Worm (Caenorhabditis elegans): ENCODE results near the gene srbc-54.

DNA sequence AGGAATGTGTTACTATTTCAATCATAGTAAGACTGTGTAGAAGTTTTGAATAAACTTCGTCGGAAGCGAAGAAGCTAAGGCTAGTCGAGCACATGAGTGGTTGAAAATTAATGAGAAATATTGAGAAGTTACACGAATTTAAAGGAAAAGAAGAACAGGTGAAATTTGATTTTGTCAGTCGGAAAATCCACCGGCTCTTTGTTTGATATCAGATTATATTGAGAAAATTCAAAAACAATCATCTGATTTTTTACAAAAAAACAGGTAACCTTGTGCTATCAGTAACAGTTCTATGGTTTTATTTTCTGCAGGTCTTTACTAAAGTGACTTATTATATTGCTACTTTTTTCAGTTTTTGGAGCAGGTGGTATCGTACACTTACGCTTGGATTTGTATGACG, 24.8 kb upstream of the srbc-54 start, which contains the start of gene srh-148:
- TF ChIP-seq sea-1 (GFP tag; conservative IDR thresholded peaks at IDR 0.05): no peak
- TF ChIP-seq ama-1 (optimal IDR thresholded peaks at IDR 0.05): no peak
- no peak for TF ChIP-seq ets-7 (tag; optimal IDR thresholded peaks at IDR 0.05)
- TF ChIP-seq hmg-4 (GFP tag; optimal IDR thresholded peaks at IDR 0.05): no peak
- TF ChIP-seq tbx-37 (GFP tag; conservative IDR thresholded peaks at IDR 0.05): no peak
- no peak for TF ChIP-seq flt-1 (GFP tag; IDR thresholded peaks at IDR 0.05)

Measured in whole organism, early embryonic.